Fruit fly (Drosophila melanogaster) whole organism, wandering third instar larva: ENCODE data around the gene Irk1.

Experiments used
- Abd-B ChIP-seq: fragments of >200 bp; optimal IDR thresholded peaks from 2 replicates; lab custom pipeline; 2017; ENCODE audit warnings: missing biosample characterization, missing genetic modification characterization
- CG9705 ChIP-seq: fragments of 200-800 bp; sonication (Bioruptor generic); optimal IDR thresholded peaks from 2 replicates; lab custom pipeline; 2018; ENCODE audit warnings: missing biosample characterization, mild to moderate bottlenecking, missing genetic modification characterization
- Dif ChIP-seq: fragments of 200-275, 200-300 bp; sonication (Bioruptor generic); optimal IDR thresholded peaks from 2 replicates; lab custom pipeline; 2018; ENCODE audit warnings: missing biosample characterization, missing genetic modification characterization; ENCODE audit not compliant: partially characterized antibody
- GATAd ChIP-seq: sonication (Bioruptor generic); optimal IDR thresholded peaks from 2 replicates; lab custom pipeline; 2016; ENCODE audit warnings: missing biosample characterization, missing genetic modification characterization
- Hr78 ChIP-seq: fragments of >200 bp; optimal IDR thresholded peaks from 2 replicates; lab custom pipeline; 2017; ENCODE audit warnings: missing biosample characterization, missing genetic modification characterization
- Vsx2 ChIP-seq: fragments of 200-300, 225-300 bp; sonication (Bioruptor generic); optimal IDR thresholded peaks from 2 replicates; lab custom pipeline; 2018; ENCODE audit warnings: missing biosample characterization, missing genetic modification characterization; ENCODE audit not compliant: partially characterized antibody
- pan ChIP-seq: fragments of >200 bp; optimal IDR thresholded peaks from 2 replicates; lab custom pipeline; 2017
- usp ChIP-seq: fragments of >200 bp; optimal IDR thresholded peaks from 2 replicates; lab custom pipeline; 2017; ENCODE audit warnings: missing biosample characterization, missing genetic modification characterization

DNA sequence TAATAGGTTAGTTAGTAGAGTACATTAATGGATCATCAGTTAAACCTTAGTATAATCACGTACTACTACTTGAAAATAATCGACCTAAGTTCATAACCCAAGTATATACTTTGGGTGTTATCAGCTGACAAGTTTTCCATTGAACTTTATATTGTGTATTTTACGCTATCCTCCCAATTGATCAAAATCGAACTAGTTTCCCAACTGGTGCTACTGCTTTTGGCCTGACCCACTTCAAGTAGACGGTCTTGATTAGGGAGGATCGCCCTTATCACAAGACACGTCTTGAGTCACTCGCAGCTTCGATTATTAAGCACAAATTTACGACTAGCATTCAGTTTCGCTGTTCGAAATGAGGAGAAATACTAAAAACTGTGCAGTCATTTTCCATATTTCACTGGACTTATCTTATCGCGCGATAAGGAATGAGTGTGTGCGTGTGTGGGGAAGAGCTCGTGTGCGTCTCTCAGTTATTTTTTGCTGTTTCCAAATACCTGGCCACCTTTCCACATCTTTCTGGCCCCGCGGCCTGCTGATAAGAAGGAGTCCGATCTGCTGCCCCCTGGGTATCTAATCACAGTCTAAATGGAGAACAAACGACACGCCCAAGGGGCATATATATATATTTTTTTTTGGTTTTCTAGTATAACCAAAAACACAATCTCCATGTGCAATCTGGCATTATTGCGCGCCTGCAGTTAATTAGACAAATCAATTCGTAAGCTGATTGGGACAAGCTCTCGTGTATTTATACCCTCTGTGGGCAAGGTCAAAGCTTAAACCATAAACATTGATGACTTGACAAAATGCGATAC is 21.2 kb downstream of the Irk1 start:
- TF ChIP-seq Hr78 (GFP tag; lab: Kevin White, UChicago), result no peak
- TF ChIP-seq usp (GFP tag; lab: Kevin White, UChicago), result no peak
- TF ChIP-seq Vsx2 (GFP tag; lab: Kevin White, UChicago), result no peak
- no peak for TF ChIP-seq Abd-B (GFP tag; lab: Kevin White, UChicago)
- TF ChIP-seq Dif, result no peak
- no peak for TF ChIP-seq pan
- no peak for TF ChIP-seq GATAd (GFP tag; lab: Kevin White, UChicago)
- no peak for TF ChIP-seq CG9705 (GFP tag; lab: Kevin White, UChicago)
